Worm (Caenorhabditis elegans): ENCODE measurements around the gene igdb-3.

igdb-3 gene

ce11 chrX:6373348-6373747 is 11.9 kb upstream of the igdb-3 start, which contains the start of gene C03B1.17:
TSS of gene C03B1.17 (plus strand) at chrX:6373648.
- TF ChIP-seq nhr-6 (tag; optimal IDR thresholded peaks at IDR 0.05) (no peak), nhr-11 (tag; optimal IDR thresholded peaks at IDR 0.05) (no peak), zag-1 (tag; optimal IDR thresholded peaks at IDR 0.05) (no peak), ztf-11 (tag; optimal IDR thresholded peaks at IDR 0.05) (no peak), dmd-4 (tag; optimal IDR thresholded peaks at IDR 0.05) (no peak), unc-62 (GFP tag; optimal IDR thresholded peaks at IDR 0.05) (no peak), ama-1 (optimal IDR thresholded peaks at IDR 0.05) (no peak), unc-39 (tag; optimal IDR thresholded peaks at IDR 0.05) (no peak), ceh-16 (tag; optimal IDR thresholded peaks at IDR 0.05) (no peak)

- TF ChIP-seq ztf-11 (tag; optimal IDR thresholded peaks at IDR 0.05) (no peak), mab-5 (tag; optimal IDR thresholded peaks at IDR 0.05) (no peak), nhr-6 (tag; optimal IDR thresholded peaks at IDR 0.05) (no peak), nhr-25 (tag; optimal IDR thresholded peaks at IDR 0.05) (no peak), nhr-23 (tag; optimal IDR thresholded peaks at IDR 0.05) (no peak), snpc-4 (tag; optimal IDR thresholded peaks at IDR 0.05) (no peak), ceh-16 (tag; optimal IDR thresholded peaks at IDR 0.05) (no peak), gmeb-1 (tag; optimal IDR thresholded peaks at IDR 0.05) (no peak), Y55F3AM.14 (GFP tag; optimal IDR thresholded peaks at IDR 0.05) (no peak)
Observed at ce11 chrX:6374451-6374850, 10.8 kb upstream of the igdb-3 start, which contains the start of gene C03B1.1. TSS of gene C03B1.1 (plus strand) at chrX:6374751.

ce11 chrX:6377634-6378288 is 7.5 kb upstream of the igdb-3 start, which contains the start of gene lmp-1:
TSS of gene lmp-1 (minus strand) at chrX:6377684.
- no peak for TF ChIP-seq F13H6.1 (tag; optimal IDR thresholded peaks at IDR 0.05)
- TF ChIP-seq snpc-4 (tag; optimal IDR thresholded peaks at IDR 0.05): no peak
- peak; percentile 37 for TF ChIP-seq fos-1 (tag; optimal IDR thresholded peaks at IDR 0.05)

DNA sequence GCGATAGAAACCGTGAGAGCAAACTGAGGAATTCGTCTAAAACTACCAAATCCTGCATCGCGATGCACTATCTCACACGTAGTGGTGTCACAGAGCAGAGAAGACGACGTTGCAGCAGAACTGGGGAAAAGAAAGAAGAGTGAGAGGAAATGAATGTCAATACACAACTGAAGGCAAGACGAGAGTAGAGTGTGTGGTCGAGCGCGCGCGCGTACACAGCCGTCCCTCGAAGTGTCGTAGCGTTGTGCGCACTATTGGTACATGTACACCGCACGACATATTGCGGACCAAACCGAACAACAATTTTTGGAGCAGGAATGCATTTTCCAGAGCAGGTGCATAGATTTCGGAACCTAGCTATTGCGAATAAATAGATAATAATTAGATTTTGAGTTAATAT is 6.9 kb upstream of the igdb-3 start:
- TF ChIP-seq ceh-82 (tag; optimal IDR thresholded peaks at IDR 0.05) (no peak), F13H6.1 (tag; optimal IDR thresholded peaks at IDR 0.05) (peak; percentile 67), ztf-11 (tag; optimal IDR thresholded peaks at IDR 0.05) (no peak), mbf-1 (tag; optimal IDR thresholded peaks at IDR 0.05) (no peak), mdl-1 (tag; optimal IDR thresholded peaks at IDR 0.05) (no peak), sma-9 (GFP tag; optimal IDR thresholded peaks at IDR 0.05) (peak; percentile 54), sma-9 (tag; optimal IDR thresholded peaks at IDR 0.05) (no peak), sem-4 (tag; optimal IDR thresholded peaks at IDR 0.05) (no peak), nhr-25 (tag; optimal IDR thresholded peaks at IDR 0.05) (no peak), nhr-21 (tag; optimal IDR thresholded peaks at IDR 0.05) (peak; percentile 36), ztf-1 (GFP tag; conservative IDR thresholded peaks at IDR 0.05) (no peak), nhr-77 (tag; optimal IDR thresholded peaks at IDR 0.05) (no peak), alr-1 (tag; optimal IDR thresholded peaks at IDR 0.05) (no peak), unc-39 (tag; optimal IDR thresholded peaks at IDR 0.05) (no peak), gmeb-1 (tag; optimal IDR thresholded peaks at IDR 0.05) (no peak), unc-55 (GFP tag; optimal IDR thresholded peaks at IDR 0.05) (peak; percentile 64), sma-3 (GFP tag; optimal IDR thresholded peaks at IDR 0.05) (peak; percentile 13), zag-1 (tag; optimal IDR thresholded peaks at IDR 0.05) (peak; percentile 32), C34F6.9 (tag; optimal IDR thresholded peaks at IDR 0.05) (peak; percentile 65), dmd-4 (tag; optimal IDR thresholded peaks at IDR 0.05) (no peak), mab-5 (tag; optimal IDR thresholded peaks at IDR 0.05) (no peak), aly-2 (tag; optimal IDR thresholded peaks at IDR 0.05) (no peak), lin-13 (GFP tag; optimal IDR thresholded peaks at IDR 0.05) (peak; percentile 44), snpc-4 (tag; optimal IDR thresholded peaks at IDR 0.05) (no peak), nhr-237 (tag; optimal IDR thresholded peaks at IDR 0.05) (no peak), blmp-1 (tag; optimal IDR thresholded peaks at IDR 0.05; ENCODE audit: insufficient read depth) (no peak), nhr-12 (tag; optimal IDR thresholded peaks at IDR 0.05) (no peak), nhr-129 (tag; optimal IDR thresholded peaks at IDR 0.05) (peak; percentile 88), ama-1 (optimal IDR thresholded peaks at IDR 0.05) (no peak), nhr-23 (tag; optimal IDR thresholded peaks at IDR 0.05) (no peak), nhr-10 (tag; optimal IDR thresholded peaks at IDR 0.05) (no peak), lin-11 (tag; optimal IDR thresholded peaks at IDR 0.05) (peak; percentile 78), skn-1 (tag; optimal IDR thresholded peaks at IDR 0.05) (no peak), elt-1 (tag; optimal IDR thresholded peaks at IDR 0.05) (no peak), nhr-6 (tag; optimal IDR thresholded peaks at IDR 0.05) (no peak), Y55F3AM.14 (GFP tag; optimal IDR thresholded peaks at IDR 0.05) (no peak), ZK546.5 (tag; optimal IDR thresholded peaks at IDR 0.05) (no peak), lsy-2 (tag; optimal IDR thresholded peaks at IDR 0.05) (peak in 1 of 2 experiments; percentile 55), ceh-16 (tag; optimal IDR thresholded peaks at IDR 0.05) (peak; percentile 60), elt-3 (tag; optimal IDR thresholded peaks at IDR 0.05) (no peak), peb-1 (tag; optimal IDR thresholded peaks at IDR 0.05) (no peak), crh-2 (tag; optimal IDR thresholded peaks at IDR 0.05) (peak; percentile 54), R02D3.7 (tag; optimal IDR thresholded peaks at IDR 0.05) (no peak)

Measured in whole organism, L2 larva.